Worm (Caenorhabditis elegans) whole organism, early embryonic: ENCODE results near the gene R10E9.4.

Experiments used
- B0310.2 ChIP-seq: sonication (generic microtip); optimal IDR thresholded peaks from 2 replicates; lab custom pipeline; 2016; ENCODE audit warnings: mild to moderate bottlenecking, missing genetic modification characterization, missing compliant biosample characterization
- F13C5.2 ChIP-seq: sonication (generic microtip); optimal IDR thresholded peaks from 2 replicates; lab custom pipeline; 2017; ENCODE audit warnings: mild to moderate bottlenecking, missing genetic modification characterization, inconsistent platforms, missing compliant biosample characterization
- aly-1 ChIP-seq: sonication (generic microtip); optimal IDR thresholded peaks from 2 replicates; lab custom pipeline; 2016; ENCODE audit warnings: missing genetic modification characterization, missing compliant biosample characterization
- ama-1 ChIP-seq: fragments of 150-350 bp; optimal IDR thresholded peaks from 2 replicates; lab custom pipeline; 2014
- ceh-13 ChIP-seq: fragments of 200-800 bp; sonication (Bioruptor generic); optimal IDR thresholded peaks from 2 replicates; lab custom pipeline; 2018; ENCODE audit warnings: mild to moderate bottlenecking, missing genetic modification characterization, missing compliant biosample characterization
- ceh-36 ChIP-seq: sonication (generic microtip); optimal IDR thresholded peaks from 2 replicates; lab custom pipeline; 2016; ENCODE audit warnings: missing genetic modification characterization, inconsistent platforms, missing compliant biosample characterization
- ets-7 ChIP-seq: sonication (generic microtip); optimal IDR thresholded peaks from 2 replicates; lab custom pipeline; 2016; ENCODE audit warnings: missing genotype, missing genetic modification characterization, missing compliant biosample characterization
- flt-1 ChIP-seq: fragments of 200-800 bp; sonication (Bioruptor generic); IDR thresholded peaks from 2 replicates; pipeline ENCODE4 v1.3.6; 2022; ENCODE audit warnings: missing genetic modification characterization, missing compliant biosample characterization
- hmbx-1 ChIP-seq: sonication (generic microtip); optimal IDR thresholded peaks from 2 replicates; lab custom pipeline; 2016; ENCODE audit warnings: mild to moderate bottlenecking, missing genetic modification characterization, missing compliant biosample characterization
- hmg-4 ChIP-seq: fragments of 200-800 bp; sonication (Bioruptor generic); optimal IDR thresholded peaks from 2 replicates; lab custom pipeline; 2018; ENCODE audit warnings: mild to moderate bottlenecking, missing genetic modification characterization, missing compliant biosample characterization
- hnd-1 ChIP-seq: sonication (generic microtip); optimal IDR thresholded peaks from 2 replicates; lab custom pipeline; 2016; ENCODE audit warnings: missing genetic modification characterization, missing compliant biosample characterization
- pes-1 ChIP-seq: fragments of 200-800 bp; sonication (Bioruptor generic); IDR thresholded peaks from 2 replicates; pipeline ENCODE4 v1.3.6; 2022; ENCODE audit warnings: missing genetic modification reagents, missing genetic modification characterization, missing compliant biosample characterization
- scrt-1 ChIP-seq: fragments of 200-800 bp; sonication (Bioruptor generic); IDR thresholded peaks from 2 replicates; pipeline ENCODE4 v1.3.6; 2022; ENCODE audit warnings: missing genetic modification characterization, missing compliant biosample characterization
- sea-1 ChIP-seq: fragments of 200-800 bp; sonication (Bioruptor generic); conservative IDR thresholded peaks from 2 replicates; pipeline ENCODE4 v1.3.6; 2022; ENCODE audit warnings: missing genetic modification characterization, missing compliant biosample characterization
- tbx-11 ChIP-seq: fragments of 200-800 bp; sonication (Bioruptor generic); IDR thresholded peaks from 2 replicates; pipeline ENCODE4 v1.3.6; 2022; ENCODE audit warnings: missing genetic modification characterization, missing compliant biosample characterization
- tbx-37 ChIP-seq: fragments of 200-800 bp; sonication (Bioruptor generic); conservative IDR thresholded peaks from 2 replicates; pipeline ENCODE4 v1.3.6; 2022; ENCODE audit warnings: missing genetic modification reagents, missing genetic modification characterization, missing compliant biosample characterization
- tra-4 ChIP-seq: sonication (generic microtip); optimal IDR thresholded peaks from 2 replicates; lab custom pipeline; 2017; ENCODE audit warnings: missing genetic modification characterization, missing compliant biosample characterization

Gene R10E9.4

ce11 chrIII:3959206-3959605 lies 13.4 kb downstream of the R10E9.4 start:
- TF ChIP-seq B0310.2 (tag; lab: Kevin White, UChicago) (no peak), ceh-13 (no peak)

DNA sequence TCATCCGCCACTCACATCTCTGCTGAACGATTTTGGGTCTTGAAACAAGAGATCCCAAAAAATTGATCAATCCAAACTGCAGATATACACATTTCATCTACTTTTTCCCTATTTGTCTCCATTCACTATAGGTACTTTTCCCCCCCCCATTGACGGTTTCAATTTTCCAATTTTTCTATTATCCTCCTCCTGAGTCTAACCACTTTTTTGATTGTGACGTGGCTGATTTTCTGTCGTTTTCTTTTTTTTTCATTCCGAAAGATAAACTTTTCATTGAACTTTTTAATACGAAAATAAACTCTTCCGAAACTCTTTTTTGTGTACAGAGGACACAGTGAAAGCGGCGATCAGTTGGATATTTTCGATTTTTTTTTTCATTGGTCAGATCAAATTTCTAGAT lies 14.7 kb downstream of the R10E9.4 start:
- TF ChIP-seq F13C5.2 (tag; lab: Kevin White, UChicago): no peak
- TF ChIP-seq ceh-13: no peak
- no peak for TF ChIP-seq hnd-1 (tag; lab: Kevin White, UChicago)
- TF ChIP-seq ama-1 (lab: Kevin White, UChicago): no peak
- no peak for TF ChIP-seq B0310.2 (tag; lab: Kevin White, UChicago)
- TF ChIP-seq tbx-37: no peak
- TF ChIP-seq tra-4 (tag; lab: Kevin White, UChicago): no peak

- TF ChIP-seq F13C5.2 (tag; lab: Kevin White, UChicago) (no peak), ceh-36 (tag; lab: Kevin White, UChicago) (no peak), hnd-1 (tag; lab: Kevin White, UChicago) (no peak), flt-1 (GFP tag; lab: Robert Waterston, UW) (no peak), pes-1 (GFP tag; lab: Robert Waterston, UW) (no peak), hmg-4 (no peak)
These were observed 15.4 kb downstream of the R10E9.4 start for ce11 chrIII:3957119-3957739.

ce11 chrIII:3956293-3956692 lies 16.3 kb downstream of the R10E9.4 start, which contains the start of gene F37A8.5:
F37A8.5 (plus strand) TSS chrIII:3956624.
- no peak for TF ChIP-seq hmbx-1 (tag; lab: Kevin White, UChicago)
- TF ChIP-seq hnd-1 (tag; lab: Kevin White, UChicago): no peak
- TF ChIP-seq tbx-11 (GFP tag; lab: Robert Waterston, UW): no peak
- TF ChIP-seq hmg-4: no peak
- TF ChIP-seq ceh-13: no peak
- no peak for TF ChIP-seq scrt-1
- no peak for TF ChIP-seq F13C5.2 (tag; lab: Kevin White, UChicago)
- no peak for TF ChIP-seq B0310.2 (tag; lab: Kevin White, UChicago)
- TF ChIP-seq sea-1 (GFP tag; lab: Robert Waterston, UW): no peak
- no peak for TF ChIP-seq flt-1 (GFP tag; lab: Robert Waterston, UW)
- TF ChIP-seq ets-7 (tag; lab: Kevin White, UChicago): no peak
- no peak for TF ChIP-seq tra-4 (tag; lab: Kevin White, UChicago)
- TF ChIP-seq ceh-36 (tag; lab: Kevin White, UChicago): no peak

DNA sequence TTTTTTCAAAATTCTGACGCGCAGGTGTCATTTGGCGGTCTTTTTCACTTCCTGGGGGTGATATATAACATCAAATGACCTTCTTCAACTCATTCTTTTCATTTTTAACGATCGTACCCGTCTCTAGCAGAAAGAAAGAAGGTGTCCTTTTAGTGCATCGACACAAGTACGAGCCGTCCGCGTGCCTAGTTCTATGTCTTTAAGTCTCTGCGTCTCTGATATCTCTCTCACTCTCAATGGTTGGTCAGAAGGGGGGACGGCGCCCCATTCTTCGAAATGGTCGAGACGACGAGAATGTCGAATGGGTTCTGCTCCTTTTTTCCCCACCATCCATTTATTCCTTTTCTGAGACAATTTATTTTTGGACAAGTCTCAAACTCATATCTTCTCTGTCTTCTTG lies 16.9 kb downstream of the R10E9.4 start:
- TF ChIP-seq hnd-1 (tag; lab: Kevin White, UChicago) (no peak), tbx-11 (GFP tag; lab: Robert Waterston, UW) (no peak), ets-7 (tag; lab: Kevin White, UChicago) (no peak), hmbx-1 (tag; lab: Kevin White, UChicago) (no peak)

DNA sequence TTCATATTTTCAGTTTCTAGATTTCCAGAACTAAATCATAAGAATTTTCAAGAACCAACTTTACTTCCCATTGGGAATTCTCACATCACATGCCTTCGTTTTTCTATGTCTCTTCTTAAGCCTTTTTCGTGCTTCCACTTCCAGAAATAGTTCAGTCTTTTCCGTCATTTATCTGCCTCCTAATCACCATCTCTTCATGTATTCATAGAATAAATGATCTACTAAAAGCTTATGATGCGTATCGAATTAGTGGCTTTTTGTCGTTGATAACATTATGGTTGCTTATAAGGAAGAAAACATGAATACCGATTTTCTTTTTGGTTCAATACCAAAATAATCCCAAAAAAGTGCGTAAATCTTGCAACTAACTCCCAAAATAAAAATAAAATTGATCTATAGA lies 17.8 kb downstream of the R10E9.4 start:
- TF ChIP-seq tra-4 (tag; lab: Kevin White, UChicago) (no peak), ama-1 (lab: Kevin White, UChicago) (no peak), aly-1 (tag; lab: Kevin White, UChicago) (no peak), ets-7 (tag; lab: Kevin White, UChicago) (no peak), tbx-11 (GFP tag; lab: Robert Waterston, UW) (no peak), hmbx-1 (tag; lab: Kevin White, UChicago) (no peak), B0310.2 (tag; lab: Kevin White, UChicago) (no peak), flt-1 (GFP tag; lab: Robert Waterston, UW) (no peak), pes-1 (GFP tag; lab: Robert Waterston, UW) (no peak), F13C5.2 (tag; lab: Kevin White, UChicago) (no peak), tbx-37 (no peak)

- no peak for TF ChIP-seq flt-1 (GFP tag; lab: Robert Waterston, UW)
- no peak for TF ChIP-seq hnd-1 (tag; lab: Kevin White, UChicago)
- TF ChIP-seq tra-4 (tag; lab: Kevin White, UChicago): no peak
- TF ChIP-seq B0310.2 (tag; lab: Kevin White, UChicago): no peak
- no peak for TF ChIP-seq ets-7 (tag; lab: Kevin White, UChicago)
- no peak for TF ChIP-seq scrt-1
- no peak for TF ChIP-seq F13C5.2 (tag; lab: Kevin White, UChicago)
- TF ChIP-seq hmg-4: no peak
- no peak for TF ChIP-seq ceh-13
- no peak for TF ChIP-seq aly-1 (tag; lab: Kevin White, UChicago)
- no peak for TF ChIP-seq tbx-11 (GFP tag; lab: Robert Waterston, UW)
- no peak for TF ChIP-seq sea-1 (GFP tag; lab: Robert Waterston, UW)
These were observed 18.4 kb downstream of the R10E9.4 start for ce11 chrIII:3954220-3954619.

DNA sequence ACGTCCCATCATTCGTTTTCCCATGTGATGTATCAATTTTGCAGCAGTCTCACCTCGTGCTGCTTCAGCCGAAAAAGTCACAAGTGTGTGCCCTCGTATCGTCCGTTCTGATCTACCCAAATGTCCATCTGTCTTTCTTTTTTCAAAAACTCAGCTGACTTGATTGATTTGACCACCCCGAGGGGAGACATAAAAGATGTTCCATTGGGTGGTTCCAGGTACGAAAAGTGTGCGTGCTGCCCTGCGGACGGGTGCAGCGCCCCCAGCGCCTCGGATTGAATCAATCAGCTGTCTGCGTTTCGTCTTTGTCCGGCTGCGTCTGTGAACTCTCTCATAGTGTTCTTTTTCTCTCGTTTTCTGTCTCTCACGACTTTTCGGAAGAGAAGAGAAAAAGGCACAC lies 19.4 kb downstream of the R10E9.4 start:
- TF ChIP-seq pes-1 (GFP tag; lab: Robert Waterston, UW): no peak
- TF ChIP-seq F13C5.2 (tag; lab: Kevin White, UChicago): no peak
- no peak for TF ChIP-seq flt-1 (GFP tag; lab: Robert Waterston, UW)
- TF ChIP-seq ceh-36 (tag; lab: Kevin White, UChicago): no peak
- TF ChIP-seq B0310.2 (tag; lab: Kevin White, UChicago): no peak
- TF ChIP-seq hmbx-1 (tag; lab: Kevin White, UChicago): no peak
- no peak for TF ChIP-seq ama-1 (lab: Kevin White, UChicago)
- TF ChIP-seq ceh-13: no peak
- no peak for TF ChIP-seq ets-7 (tag; lab: Kevin White, UChicago)
- TF ChIP-seq aly-1 (tag; lab: Kevin White, UChicago): no peak
- no peak for TF ChIP-seq sea-1 (GFP tag; lab: Robert Waterston, UW)
- TF ChIP-seq hnd-1 (tag; lab: Kevin White, UChicago): no peak
- no peak for TF ChIP-seq tbx-37
- TF ChIP-seq tbx-11 (GFP tag; lab: Robert Waterston, UW): no peak
- no peak for TF ChIP-seq scrt-1
- no peak for TF ChIP-seq tra-4 (tag; lab: Kevin White, UChicago)
- TF ChIP-seq hmg-4: no peak
